Worm (Caenorhabditis elegans): ENCODE measurements around the gene ztf-25.

- TF ChIP-seq pha-4 (tag; optimal IDR thresholded peaks at IDR 0.05) (no peak), ama-1 (optimal IDR thresholded peaks at IDR 0.05) (no peak), ama-1 (GFP tag; optimal IDR thresholded peaks at IDR 0.05) (no peak), aptf-2 (GFP tag; conservative IDR thresholded peaks at IDR 0.05) (no peak), unc-62 (GFP tag; optimal IDR thresholded peaks at IDR 0.05) (no peak), chd-7 (tag; optimal IDR thresholded peaks at IDR 0.05) (no peak), madf-3 (GFP tag; IDR thresholded peaks at IDR 0.05) (no peak), ceh-91 (GFP tag; IDR thresholded peaks at IDR 0.05) (no peak)
Observed at ce11 chrV:17598810-17599209, 2.8 kb upstream of the ztf-25 start, which contains the start of gene Y6G8.2.
